Fruit fly (Drosophila melanogaster) whole organism: ENCODE data around the gene RpL4.

Experiments
- CG8478 ChIP-seq: fragments of >200 bp; optimal IDR thresholded peaks from 2 replicates; lab custom pipeline; 2018; ENCODE audit warnings: inconsistent platforms
- Dll ChIP-seq: fragments of >200 bp; optimal IDR thresholded peaks from 2 replicates; lab custom pipeline; 2017
- EcR ChIP-seq, 2 experiments: fragments of >200 bp; optimal IDR thresholded peaks; 2 replicates each; lab custom pipeline; 2017; ENCODE audit warnings: missing biosample characterization in 2 of 2, missing genetic modification characterization in 2 of 2, missing genetic modification reagents in 2 of 2
- pan ChIP-seq: fragments of >200 bp; optimal IDR thresholded peaks from 2 replicates; lab custom pipeline; 2017
- psq ChIP-seq: fragments of >200 bp; optimal IDR thresholded peaks from 2 replicates; lab custom pipeline; 2017
- usp ChIP-seq: fragments of >200 bp; optimal IDR thresholded peaks from 2 replicates; lab custom pipeline; 2017; ENCODE audit warnings: missing biosample characterization, missing genetic modification characterization, mixed read lengths

- TF ChIP-seq usp: no peak
- no peak for TF ChIP-seq psq (lab: Kevin White, UChicago)
- TF ChIP-seq pan (lab: Kevin White, UChicago): no peak
- no peak for TF ChIP-seq Dll (lab: Kevin White, UChicago)
- TF ChIP-seq CG8478 (lab: Kevin White, UChicago): no peak
- no peak for TF ChIP-seq EcR (GFP tag; optimal IDR thresholded peaks at IDR 0.05; lab: Kevin White, UChicago)
Observed at dm6 chr3R:27928984-27929924, 6.6 kb downstream of the RpL4 start.
